Worm (Caenorhabditis elegans) whole organism, L4 larva: ENCODE results near the gene F53A9.7.
"Not testable (repeated sequence)": the region's sequence is repeated elsewhere in the genome, so short reads cannot be mapped to it uniquely, and the experiment has no call there.

Experiments used
- D1046.2 ChIP-seq: fragments of 200-800 bp; sonication (Bioruptor generic); IDR thresholded peaks from 2 replicates; pipeline ENCODE4 v1.3.6; 2022; ENCODE audit warnings: missing genetic modification characterization, missing compliant biosample characterization
- F10B5.3 ChIP-seq: sonication (generic microtip); optimal IDR thresholded peaks from 2 replicates; lab custom pipeline; 2016; ENCODE audit warnings: mild to moderate bottlenecking, missing genetic modification characterization, missing compliant biosample characterization
- F37D6.2 ChIP-seq: sonication (generic microtip); optimal IDR thresholded peaks from 2 replicates; lab custom pipeline; 2016; ENCODE audit warnings: mild to moderate bottlenecking, missing genetic modification characterization, missing compliant biosample characterization
- T20F7.1 ChIP-seq: fragments of 200-800 bp; sonication (Bioruptor generic); optimal IDR thresholded peaks from 2 replicates; lab custom pipeline; 2018; ENCODE audit warnings: mild to moderate bottlenecking, missing genetic modification characterization, missing compliant biosample characterization
- T26A8.4 ChIP-seq: fragments of 200-800 bp; sonication (Bioruptor generic); IDR thresholded peaks from 2 replicates; pipeline ENCODE4 v1.3.6; 2022; ENCODE audit warnings: missing genetic modification characterization, missing compliant biosample characterization
- Y105C5A.15 ChIP-seq: fragments of 200-800 bp; sonication (Bioruptor generic); IDR thresholded peaks from 2 replicates; pipeline ENCODE4 v1.3.6; 2022; ENCODE audit warnings: missing genetic modification characterization, missing compliant biosample characterization
- ZK337.2 ChIP-seq: fragments of 200-800 bp; sonication (Bioruptor generic); IDR thresholded peaks from 2 replicates; pipeline ENCODE4 v1.3.6; 2022; ENCODE audit warnings: missing genetic modification reagents, missing genetic modification characterization, missing compliant biosample characterization
- aha-1 ChIP-seq: fragments of 150-350 bp; peaks from one replicate; lab custom pipeline; 2014; ENCODE audit warnings: missing biosample characterization, missing genetic modification characterization
- arid-1 ChIP-seq: fragments of 200-800 bp; sonication (Bioruptor generic); conservative IDR thresholded peaks from 2 replicates; pipeline ENCODE4 v1.3.6; 2022; ENCODE audit warnings: missing genetic modification reagents, missing genetic modification characterization, missing compliant biosample characterization
- ceh-20 ChIP-seq: fragments of 200-800 bp; sonication (Bioruptor generic); IDR thresholded peaks from 2 replicates; pipeline ENCODE4 v1.3.6; 2022; ENCODE audit warnings: missing genetic modification reagents, missing genetic modification characterization, missing compliant biosample characterization
- ces-1 ChIP-seq: fragments of 150-350 bp; sonication (generic microtip); optimal IDR thresholded peaks from 4 replicates; lab custom pipeline; 2014; ENCODE audit warnings: missing biosample characterization, missing genetic modification reagents, missing genetic modification characterization
- ctbp-1 ChIP-seq: fragments of 200-800 bp; sonication (Bioruptor generic); IDR thresholded peaks from 2 replicates; pipeline ENCODE4 v1.3.6; 2022; ENCODE audit warnings: missing genetic modification reagents, missing genetic modification characterization, missing compliant biosample characterization
- daf-16 ChIP-seq, 3 experiments: sonication (generic microtip); optimal IDR thresholded peaks; 2 replicates each; lab custom pipeline; 2016 to 2017; ENCODE audit warnings: missing genetic modification characterization in 3 of 3, missing genetic modification reagents in 3 of 3, mild to moderate bottlenecking in 2 of 3, missing compliant biosample characterization in 2 of 3, missing biosample characterization in 1 of 3, moderate library complexity in 1 of 3
- fkh-10 ChIP-seq: fragments of 150-350 bp; optimal IDR thresholded peaks from 2 replicates; lab custom pipeline; 2014; ENCODE audit warnings: missing biosample characterization, missing genetic modification reagents, missing genetic modification characterization
- hlh-11 ChIP-seq: fragments of 200-800 bp; sonication (Bioruptor generic); optimal IDR thresholded peaks from 2 replicates; lab custom pipeline; 2018; ENCODE audit warnings: mild to moderate bottlenecking, missing genetic modification characterization, missing compliant biosample characterization
- hmg-1.1 ChIP-seq: fragments of 200-800 bp; sonication (Bioruptor generic); IDR thresholded peaks from 2 replicates; pipeline ENCODE4 v1.3.6; 2022; ENCODE audit warnings: missing genetic modification reagents, missing genetic modification characterization, missing compliant biosample characterization
- lim-7 ChIP-seq: fragments of 200-800 bp; sonication (Bioruptor generic); IDR thresholded peaks from 2 replicates; pipeline ENCODE4 v1.3.6; 2022; ENCODE audit warnings: missing genetic modification characterization, missing compliant biosample characterization
- lin-15B ChIP-seq: fragments of 150-350 bp; sonication (generic microtip); optimal IDR thresholded peaks from 3 replicates; lab custom pipeline; 2014; ENCODE audit warnings: missing biosample characterization, missing genetic modification characterization
- lin-39 ChIP-seq: fragments of 150-350 bp; optimal IDR thresholded peaks from 2 replicates; lab custom pipeline; 2014; ENCODE audit warnings: missing biosample characterization, missing genetic modification reagents, missing genetic modification characterization
- mep-1 ChIP-seq: fragments of 150-350 bp; sonication (generic microtip); optimal IDR thresholded peaks from 3 replicates; lab custom pipeline; 2014; ENCODE audit warnings: missing biosample characterization, missing genetic modification characterization
- mxl-3 ChIP-seq: fragments of 200-800 bp; sonication (Bioruptor generic); optimal IDR thresholded peaks from 2 replicates; lab custom pipeline; 2018; ENCODE audit warnings: mild to moderate bottlenecking, missing genetic modification characterization, missing compliant biosample characterization
- nhr-11 ChIP-seq: fragments of 150-350 bp; optimal IDR thresholded peaks from 2 replicates; lab custom pipeline; 2014; ENCODE audit warnings: missing biosample characterization, missing genetic modification characterization
- nhr-41 ChIP-seq: fragments of 200-800 bp; sonication (Bioruptor generic); IDR thresholded peaks from 2 replicates; pipeline ENCODE4 v1.3.6; 2022; ENCODE audit warnings: missing genetic modification reagents, missing genetic modification characterization, missing compliant biosample characterization
- nhr-48 ChIP-seq: sonication (generic microtip); optimal IDR thresholded peaks from 2 replicates; lab custom pipeline; 2016; ENCODE audit warnings: mild to moderate bottlenecking, missing genetic modification characterization, missing compliant biosample characterization
- nhr-6 ChIP-seq: fragments of 150-350 bp; optimal IDR thresholded peaks from 2 replicates; lab custom pipeline; 2014; ENCODE audit warnings: missing biosample characterization, missing genetic modification characterization
- nhr-76 ChIP-seq: fragments of 150-350 bp; optimal IDR thresholded peaks from 2 replicates; lab custom pipeline; 2014; ENCODE audit warnings: missing biosample characterization, missing genetic modification characterization
- pha-4 ChIP-seq, 2 experiments: fragments of 150-350 bp in 1 of 2; fragments of 200-800 bp in 1 of 2; sonication (Bioruptor generic) in 1 of 2; IDR thresholded peaks in 1 of 2; optimal IDR thresholded peaks in 1 of 2; 2 replicates each; pipeline versions ENCODE4 v1.3.6 to Lab custom; 2014 to 2022; ENCODE audit warnings: missing genetic modification characterization in 2 of 2, missing genetic modification reagents in 2 of 2, missing biosample characterization in 1 of 2, missing compliant biosample characterization in 1 of 2
- php-3 ChIP-seq: fragments of 200-800 bp; sonication (Bioruptor generic); IDR thresholded peaks from 2 replicates; pipeline ENCODE4 v1.3.6; 2022; ENCODE audit warnings: missing genetic modification reagents, missing genetic modification characterization, missing compliant biosample characterization
- pqm-1 ChIP-seq: sonication (generic microtip); optimal IDR thresholded peaks from 2 replicates; lab custom pipeline; 2017; ENCODE audit warnings: missing biosample characterization, missing genetic modification characterization
- set-16 ChIP-seq: fragments of 200-800 bp; sonication (Bioruptor generic); IDR thresholded peaks from 2 replicates; pipeline ENCODE4 v1.3.6; 2022; ENCODE audit warnings: missing genetic modification reagents, missing genetic modification characterization, missing compliant biosample characterization
- unc-62 ChIP-seq, 3 experiments: fragments of 150-350 bp in 1 of 3; sonication (generic microtip); optimal IDR thresholded peaks in 2 of 3; peaks in 1 of 3; 1 replicate in 1 of 3; 2 replicates in 2 of 3; lab custom pipeline; 2014 to 2017; ENCODE audit warnings: missing biosample characterization in 3 of 3, missing genetic modification characterization in 3 of 3, missing genetic modification reagents in 3 of 3, missing genotype in 1 of 3

Gene F53A9.7

ce11 chrX:8736965-8737464 is 20.3 kb upstream of the F53A9.7 start, which contains the start of gene M02D8.3 (continued):
- TF ChIP-seq hlh-11 (tag; lab: Kevin White, UChicago) (peak; percentile 70), mep-1 (tag; lab: Kevin White, UChicago) (peak; percentile 74), fkh-10 (GFP tag; lab: Kevin White, UChicago) (no peak), F37D6.2 (peak; percentile 10)

- TF ChIP-seq nhr-41; daf-16 (GFP tag; optimal IDR thresholded peaks at IDR 0.05; lab: Kevin White, UChicago); daf-16 (tag; optimal IDR thresholded peaks at IDR 0.05; lab: Kevin White, UChicago); T26A8.4 (GFP tag; lab: Robert Waterston, UW): not testable (repeated sequence)
Observed at ce11 chrX:8731822-8732221, 15.1 kb upstream of the F53A9.7 start, which contains the start of gene M02D8.6. M02D8.6 (minus strand) TSS chrX:8731922.

- no peak for TF ChIP-seq hlh-11 (tag; lab: Kevin White, UChicago)
- TF ChIP-seq lin-15B: no peak
- peak; percentile 28 for TF ChIP-seq nhr-11 (tag; lab: Kevin White, UChicago)
- TF ChIP-seq lim-7 (GFP tag; lab: Robert Waterston, UW): no peak
- no peak for TF ChIP-seq php-3
- no peak for TF ChIP-seq ZK337.2 (GFP tag; lab: Robert Waterston, UW)
- TF ChIP-seq aha-1 (tag; lab: Kevin White, UChicago): no peak
Observed at ce11 chrX:8727306-8727705, 10.6 kb upstream of the F53A9.7 start, which contains the start of gene EGAP4.1. EGAP4.1 (minus strand) TSS chrX:8727406.

DNA sequence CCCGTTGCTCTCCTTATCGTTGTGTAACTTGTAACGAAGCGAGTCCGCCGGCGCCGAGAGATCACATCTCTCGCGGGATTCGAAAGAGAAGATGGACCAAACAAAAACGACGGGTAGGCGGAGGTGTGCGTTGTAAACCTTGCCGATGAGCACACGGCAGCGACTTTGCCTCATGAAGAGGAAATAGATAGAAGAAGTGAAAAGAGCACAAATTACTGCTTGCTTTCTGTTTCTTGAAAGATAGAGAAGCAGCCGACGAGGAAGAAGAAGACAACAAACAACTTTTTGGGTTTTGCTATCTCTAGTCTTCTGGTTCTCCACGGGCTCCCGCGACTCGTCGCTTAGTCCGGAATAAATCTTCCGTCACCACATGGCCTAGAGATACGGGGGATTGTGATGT is 7.1 kb upstream of the F53A9.7 start:
- TF ChIP-seq nhr-11 (tag; lab: Kevin White, UChicago): peak; percentile 30
- peak; percentile 23 for TF ChIP-seq mxl-3 (GFP tag; lab: Kevin White, UChicago)
- 0 out of 2 replicates have a peak, but pooled peaks have one; percentile 22 for TF ChIP-seq ceh-20 (GFP tag; lab: Robert Waterston, UW)
- peak in 1 of 2 experiments; percentile 93 for TF ChIP-seq daf-16 (GFP tag; optimal IDR thresholded peaks at IDR 0.05; lab: Kevin White, UChicago)
- no peak for TF ChIP-seq daf-16 (tag; optimal IDR thresholded peaks at IDR 0.05; lab: Kevin White, UChicago)
- no peak for TF ChIP-seq F10B5.3 (tag; lab: Kevin White, UChicago)
- 0 out of 2 replicates have a peak, but pooled peaks have one; percentile 15 for TF ChIP-seq hmg-1.1
- peak; percentile 74 for TF ChIP-seq hlh-11 (tag; lab: Kevin White, UChicago)
- TF ChIP-seq lin-39 (tag; lab: Kevin White, UChicago): no peak
- TF ChIP-seq unc-62 (GFP tag; optimal IDR thresholded peaks at IDR 0.05 in 1 of 2; lab: Kevin White, UChicago): no peak
- TF ChIP-seq unc-62 (tag; optimal IDR thresholded peaks at IDR 0.05; lab: Kevin White, UChicago): no peak
- TF ChIP-seq ctbp-1: peak; percentile 50; the same call in 1 of the 2 replicates

- TF ChIP-seq Y105C5A.15 (no peak), mep-1 (tag; lab: Kevin White, UChicago) (no peak), nhr-11 (tag; lab: Kevin White, UChicago) (no peak), nhr-76 (no peak), arid-1 (GFP tag; lab: Robert Waterston, UW) (no peak), nhr-48 (tag; lab: Kevin White, UChicago) (no peak), nhr-6 (tag; lab: Kevin White, UChicago) (no peak), T20F7.1 (no peak), aha-1 (tag; lab: Kevin White, UChicago) (peak; percentile 58), set-16 (GFP tag; lab: Robert Waterston, UW) (peak; percentile 90), nhr-41 (no peak)
Observed at ce11 chrX:8723127-8723600, 6.4 kb upstream of the F53A9.7 start, which contains the start of gene tnt-2. tnt-2 (minus strand) TSS chrX:8723550.

DNA sequence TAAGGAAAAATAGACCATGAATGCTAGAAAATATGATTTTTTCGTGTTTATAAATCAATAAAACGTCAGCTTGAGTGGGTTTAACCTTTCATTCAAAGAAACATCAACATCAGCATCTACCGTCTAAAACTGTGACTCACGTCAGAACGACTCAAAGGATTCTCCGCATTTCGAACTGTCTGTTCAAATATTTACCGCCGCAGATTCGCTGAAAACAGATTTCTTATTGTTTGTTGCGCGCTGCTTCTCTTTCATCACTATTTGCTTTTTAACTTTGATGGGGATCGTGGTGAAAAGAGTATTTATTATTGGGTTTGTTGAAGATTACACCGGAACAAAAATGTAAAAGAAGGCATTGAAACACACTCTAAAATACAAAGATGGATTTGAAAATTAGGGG is 4.6 kb upstream of the F53A9.7 start:
- no peak for TF ChIP-seq pqm-1 (tag; lab: Kevin White, UChicago)
- peak in 1 of 2 experiments; percentile 22 for TF ChIP-seq unc-62 (GFP tag; optimal IDR thresholded peaks at IDR 0.05 in 1 of 2; lab: Kevin White, UChicago)
- TF ChIP-seq unc-62 (tag; optimal IDR thresholded peaks at IDR 0.05; lab: Kevin White, UChicago): no peak
- no peak for TF ChIP-seq D1046.2 (GFP tag; lab: Robert Waterston, UW)
- TF ChIP-seq nhr-6 (tag; lab: Kevin White, UChicago): no peak
- TF ChIP-seq ces-1 (GFP tag; lab: Kevin White, UChicago): no peak
- TF ChIP-seq pha-4 (GFP tag; IDR thresholded peaks at IDR 0.05; lab: Robert Waterston, UW): no peak
- peak; percentile 48 for TF ChIP-seq pha-4 (tag; optimal IDR thresholded peaks at IDR 0.05; lab: Kevin White, UChicago)
